Fruit fly (Drosophila melanogaster) S2 (cell line): ENCODE results near the gene Cyp18a1.

Experiments used
- CG8478 ChIP-seq: fragments of >200 bp; optimal IDR thresholded peaks from 2 replicates; lab custom pipeline; 2018
- CTCF ChIP-seq, 2 experiments: fragments of >200 bp; optimal IDR thresholded peaks; 2 replicates each; lab custom pipeline; 2018

DNA sequence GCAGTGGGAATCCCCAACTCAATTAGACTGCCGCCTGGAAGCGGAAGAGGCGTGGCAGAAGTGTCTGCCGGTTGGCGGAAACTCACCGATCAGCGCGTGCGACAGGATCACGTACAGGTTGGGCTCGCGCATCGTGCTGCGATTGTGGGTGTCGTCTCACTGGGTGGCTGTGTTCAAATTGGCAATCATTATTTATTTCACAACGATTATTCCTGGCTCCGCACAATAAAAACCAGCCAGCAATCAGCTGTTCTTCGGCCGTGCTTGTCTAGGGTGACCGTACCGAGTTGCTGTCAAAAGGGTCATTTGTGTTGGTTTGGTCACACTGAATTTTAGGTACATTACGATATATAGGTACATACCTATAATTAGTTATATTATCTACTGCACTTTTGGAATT, 35.8 kb downstream of the Cyp18a1 start, which contains the start of gene CG6659:
- TF ChIP-seq CTCF (optimal IDR thresholded peaks at IDR 0.05; lab: Kevin White, UChicago) = no peak
- no peak for TF ChIP-seq CG8478 (lab: Kevin White, UChicago)
